Fruit fly (Drosophila melanogaster) whole organism: ENCODE measurements around the gene CG13723.

ENCODE experiments used
- CG8478 ChIP-seq: fragments of >200 bp; optimal IDR thresholded peaks from 2 replicates; lab custom pipeline; 2018; ENCODE audit warnings: inconsistent platforms
- usp ChIP-seq: fragments of >200 bp; optimal IDR thresholded peaks from 2 replicates; lab custom pipeline; 2017; ENCODE audit warnings: missing biosample characterization, missing genetic modification characterization, mixed read lengths

DNA sequence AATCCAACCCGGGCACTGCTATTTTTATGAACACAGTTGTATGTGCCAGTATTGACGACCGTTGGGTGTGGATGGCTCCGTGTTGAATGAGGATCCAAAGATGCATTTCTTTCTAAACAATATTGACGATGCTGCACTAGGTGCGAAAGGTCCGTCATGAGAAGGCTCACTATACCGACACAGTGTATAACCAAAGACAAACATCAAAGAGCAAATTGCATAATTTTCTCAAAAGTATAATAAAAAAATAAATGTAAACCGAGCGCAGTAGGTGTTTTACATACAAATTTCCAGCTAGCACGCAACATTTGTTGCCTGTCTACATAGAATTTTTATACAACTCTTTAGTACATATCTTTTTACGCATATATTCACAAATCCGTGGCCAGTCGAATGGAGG lies 21.1 kb upstream of the CG13723 start, which contains the start of gene CG7707:
- no peak for TF ChIP-seq usp (GFP tag; lab: Kevin White, UChicago)
- no peak for TF ChIP-seq CG8478 (lab: Kevin White, UChicago)
